In genomic region chrIV:5592956-5593355, ce11 we compare ENCODE assay signal across 5 worm cellular contexts.
A peak's percentile ranks its signal among the peaks of the same experiment; 100 is the strongest.
TF ChIP-seq lines count a peak whose summit lies in the region.

No protein-coding gene starts in this region.

TF ChIP-seq in whole organism, L1 larva, 84 proteins besides CTCF, POLR2A, EP300 and RAD21:
- TF ChIP-seq nhr-85 (tag; lab: Kevin White, UChicago) (peak; percentile 83), nhr-71 (tag; optimal IDR thresholded peaks at IDR 0.05; lab: Kevin White, UChicago) (peak; percentile 15), lin-14 (GFP tag; optimal IDR thresholded peaks at IDR 0.05; lab: Kevin White, UChicago) (peak; percentile 74), elt-3 (tag; optimal IDR thresholded peaks at IDR 0.05; lab: Kevin White, UChicago) (peak in 1 of 6 experiments; percentile 3), nhr-20 (tag; optimal IDR thresholded peaks at IDR 0.05; lab: Kevin White, UChicago) (no peak), nhr-47 (tag; optimal IDR thresholded peaks at IDR 0.05; lab: Kevin White, UChicago) (peak; percentile 7), C16A3.4 (tag; optimal IDR thresholded peaks at IDR 0.05; lab: Kevin White, UChicago) (peak; percentile 4), blmp-1 (tag; optimal IDR thresholded peaks at IDR 0.05; lab: Kevin White, UChicago) (peak; percentile 78), irx-1 (tag; optimal IDR thresholded peaks at IDR 0.05; lab: Kevin White, UChicago) (no peak), xbp-1 (tag; optimal IDR thresholded peaks at IDR 0.05; lab: Kevin White, UChicago) (no peak)
TF ChIP-seq in whole organism, L1 larva: peak in this region for 7.

TF ChIP-seq in whole organism, L2 larva, 48 proteins besides CTCF, POLR2A, EP300 and RAD21:
- TF ChIP-seq crh-2 (tag; optimal IDR thresholded peaks at IDR 0.05; lab: Kevin White, UChicago): no peak
- TF ChIP-seq Y55F3AM.14 (GFP tag; optimal IDR thresholded peaks at IDR 0.05; lab: Kevin White, UChicago): no peak
- TF ChIP-seq fos-1 (tag; optimal IDR thresholded peaks at IDR 0.05; lab: Kevin White, UChicago): no peak
- no peak for TF ChIP-seq egl-27 (tag; optimal IDR thresholded peaks at IDR 0.05; lab: Kevin White, UChicago)
- no peak for TF ChIP-seq ceh-16 (tag; optimal IDR thresholded peaks at IDR 0.05; lab: Kevin White, UChicago)
- TF ChIP-seq nhr-129 (tag; optimal IDR thresholded peaks at IDR 0.05; lab: Kevin White, UChicago): no peak
- no peak for TF ChIP-seq sma-9 (GFP tag; optimal IDR thresholded peaks at IDR 0.05; lab: Kevin White, UChicago)
- TF ChIP-seq sma-9 (tag; optimal IDR thresholded peaks at IDR 0.05; lab: Kevin White, UChicago): no peak
- no peak for TF ChIP-seq blmp-1 (tag; optimal IDR thresholded peaks at IDR 0.05; lab: Kevin White, UChicago; ENCODE audit: insufficient read depth)
- peak; percentile 2 for TF ChIP-seq F13H6.1 (tag; optimal IDR thresholded peaks at IDR 0.05; lab: Kevin White, UChicago)
- peak; percentile 0 for TF ChIP-seq gmeb-1 (tag; optimal IDR thresholded peaks at IDR 0.05; lab: Kevin White, UChicago)
- no peak for TF ChIP-seq sma-3 (GFP tag; optimal IDR thresholded peaks at IDR 0.05; lab: Kevin White, UChicago)
- TF ChIP-seq unc-39 (tag; optimal IDR thresholded peaks at IDR 0.05; lab: Kevin White, UChicago): no peak
- TF ChIP-seq zag-1 (tag; optimal IDR thresholded peaks at IDR 0.05; lab: Kevin White, UChicago): no peak

TF ChIP-seq in whole organism, L3 larva, 47 proteins besides CTCF, POLR2A, EP300 and RAD21:
- peak; percentile 4 for TF ChIP-seq nhr-43 (tag; optimal IDR thresholded peaks at IDR 0.05; lab: Kevin White, UChicago; ENCODE audit: poor library complexity, severe bottlenecking)
- no peak for TF ChIP-seq hmg-11 (tag; optimal IDR thresholded peaks at IDR 0.05; lab: Kevin White, UChicago)
TF ChIP-seq in whole organism, L3 larva: peak in this region for 1.

TF ChIP-seq in whole organism, L4 larva, 104 proteins besides CTCF, POLR2A, EP300 and RAD21:
- TF ChIP-seq ceh-82 (tag; optimal IDR thresholded peaks at IDR 0.05; lab: Kevin White, UChicago) (no peak), R02D3.7 (tag; optimal IDR thresholded peaks at IDR 0.05; lab: Kevin White, UChicago) (no peak), dmd-9 (GFP tag; IDR thresholded peaks at IDR 0.05; lab: Robert Waterston, UW) (no peak), hlh-30 (tag; optimal IDR thresholded peaks at IDR 0.05; lab: Kevin White, UChicago; ENCODE audit: insufficient read depth) (peak; percentile 62), daf-16 (GFP tag; optimal IDR thresholded peaks at IDR 0.05; lab: Kevin White, UChicago) (peak in 1 of 2 experiments; percentile 39), daf-16 (tag; optimal IDR thresholded peaks at IDR 0.05; lab: Kevin White, UChicago) (no peak), ceh-44 (GFP tag; IDR thresholded peaks at IDR 0.05; lab: Robert Waterston, UW) (no peak), nhr-28 (tag; optimal IDR thresholded peaks at IDR 0.05; lab: Kevin White, UChicago) (peak; percentile 55), aha-1 (tag; lab: Kevin White, UChicago) (peak; percentile 71), mxl-2 (GFP tag; conservative IDR thresholded peaks at IDR 0.05; lab: Robert Waterston, UW) (no peak), set-16 (GFP tag; IDR thresholded peaks at IDR 0.05; lab: Robert Waterston, UW) (peak; percentile 50; the same call in 1 of the 2 replicates), mxl-3 (GFP tag; optimal IDR thresholded peaks at IDR 0.05; lab: Kevin White, UChicago) (peak; percentile 10), hlh-11 (tag; optimal IDR thresholded peaks at IDR 0.05; lab: Kevin White, UChicago) (peak; percentile 64), F44E2.7 (GFP tag; IDR thresholded peaks at IDR 0.05; lab: Robert Waterston, UW) (no peak)

TF ChIP-seq in whole organism, young adult, 124 proteins besides CTCF, POLR2A, EP300 and RAD21:
- 0 out of 2 replicates have a peak, but pooled peaks have one; percentile 9 for TF ChIP-seq lir-1 (GFP tag; conservative IDR thresholded peaks at IDR 0.05; lab: Robert Waterston, UW)
- no peak for TF ChIP-seq Y79H2A.3 (GFP tag; conservative IDR thresholded peaks at IDR 0.05; lab: Robert Waterston, UW)
- peak; percentile 72; the same call in 1 of the 2 replicates for TF ChIP-seq zfh-2 (GFP tag; conservative IDR thresholded peaks at IDR 0.05; lab: Robert Waterston, UW)
- TF ChIP-seq unc-62 (GFP tag; optimal IDR thresholded peaks at IDR 0.05; lab: Kevin White, UChicago): no peak
- TF ChIP-seq hmg-1.2 (GFP tag; IDR thresholded peaks at IDR 0.05; lab: Robert Waterston, UW): 0 out of 2 replicates have a peak, but pooled peaks have one; percentile 6
TF ChIP-seq in whole organism, young adult: peak in this region for 3.
